Worm (Caenorhabditis elegans) whole organism, L2 larva: ENCODE results near the gene clec-122.

ENCODE experiments used
- ama-1 ChIP-seq: fragments of 150-350 bp; optimal IDR thresholded peaks from 2 replicates; lab custom pipeline; 2018; ENCODE audit warnings: inconsistent platforms
- fos-1 ChIP-seq: fragments of 150-350 bp; optimal IDR thresholded peaks from 2 replicates; lab custom pipeline; 2014; ENCODE audit warnings: missing biosample characterization, missing genetic modification characterization
- lin-39 ChIP-seq: fragments of 150-350 bp; optimal IDR thresholded peaks from 2 replicates; lab custom pipeline; 2014; ENCODE audit warnings: missing biosample characterization, missing genetic modification reagents, missing genetic modification characterization
- lsy-2 ChIP-seq, 2 experiments: fragments of 150-350 bp in 1 of 2; sonication (generic microtip) in 1 of 2; optimal IDR thresholded peaks; 2 replicates each; lab custom pipeline; 2014 to 2017; ENCODE audit warnings: missing biosample characterization in 2 of 2, missing genetic modification characterization in 2 of 2
- nhr-10 ChIP-seq: sonication (generic microtip); optimal IDR thresholded peaks from 2 replicates; lab custom pipeline; 2017; ENCODE audit warnings: missing biosample characterization, missing genetic modification characterization
- nhr-11 ChIP-seq: fragments of 150-350 bp; optimal IDR thresholded peaks from 2 replicates; lab custom pipeline; 2014; ENCODE audit warnings: missing biosample characterization, missing genetic modification characterization
- nhr-23 ChIP-seq: fragments of 150-350 bp; optimal IDR thresholded peaks from 2 replicates; lab custom pipeline; 2014; ENCODE audit warnings: missing biosample characterization, missing genetic modification reagents, missing genetic modification characterization
- nhr-6 ChIP-seq: fragments of 150-350 bp; optimal IDR thresholded peaks from 2 replicates; lab custom pipeline; 2014; ENCODE audit warnings: missing biosample characterization, missing genetic modification characterization
- unc-39 ChIP-seq: fragments of 150-350 bp; optimal IDR thresholded peaks from 2 replicates; lab custom pipeline; 2014; ENCODE audit warnings: missing biosample characterization, missing genetic modification characterization

DNA sequence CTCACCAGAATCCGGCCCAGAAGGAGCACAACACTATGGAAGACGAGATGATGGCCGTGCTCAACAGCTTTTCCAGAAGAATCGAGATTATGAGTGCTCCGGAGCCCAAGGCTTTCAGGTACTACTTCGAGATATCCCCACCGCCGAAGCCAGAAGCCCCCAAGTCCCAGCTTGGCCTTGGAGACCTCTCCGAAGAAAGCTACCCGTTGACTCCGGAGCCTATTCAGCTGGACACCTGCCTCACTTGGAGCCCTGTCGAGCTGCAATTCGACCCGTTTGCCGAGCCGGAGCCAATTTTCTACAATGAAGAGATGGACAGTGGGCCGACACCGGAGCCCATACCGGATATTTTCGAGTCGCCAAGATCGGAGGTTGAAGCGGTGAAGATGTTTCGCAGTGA is 44.3 kb upstream of the clec-122 start:
- no peak for TF ChIP-seq nhr-6 (tag; lab: Kevin White, UChicago)
- TF ChIP-seq lin-39 (tag; lab: Kevin White, UChicago): no peak
- TF ChIP-seq nhr-11 (tag; lab: Kevin White, UChicago): no peak
- TF ChIP-seq ama-1: no peak
- no peak for TF ChIP-seq nhr-23 (tag; lab: Kevin White, UChicago)
- no peak for TF ChIP-seq lsy-2 (tag; optimal IDR thresholded peaks at IDR 0.05; lab: Kevin White, UChicago)
- TF ChIP-seq nhr-10 (tag; lab: Kevin White, UChicago): no peak
- TF ChIP-seq unc-39 (tag; lab: Kevin White, UChicago): no peak
- TF ChIP-seq fos-1: no peak
